Worm (Caenorhabditis elegans) whole organism, L1 larva: Measurements from ENCODE around the gene Y116F11A.1.
A peak's percentile ranks its signal among the peaks of the same experiment; 100 is the strongest.

Source experiments
- C04F5.9 ChIP-seq: sonication (generic microtip); optimal IDR thresholded peaks from 2 replicates; lab custom pipeline; 2016; ENCODE audit warnings: missing genetic modification characterization, missing compliant biosample characterization
- ceh-63 ChIP-seq: fragments of 200-800 bp; sonication (Bioruptor generic); optimal IDR thresholded peaks from 2 replicates; lab custom pipeline; 2018; ENCODE audit warnings: mild to moderate bottlenecking, missing genetic modification characterization, missing compliant biosample characterization
- ceh-82 ChIP-seq, 3 experiments: fragments of 150-350 bp in 1 of 3; sonication (generic microtip) in 2 of 3; optimal IDR thresholded peaks; 2 replicates each; lab custom pipeline; 2014 to 2017; ENCODE audit warnings: missing biosample characterization in 3 of 3, missing genetic modification characterization in 3 of 3
- ceh-90 ChIP-seq: sonication (generic microtip); optimal IDR thresholded peaks from 2 replicates; lab custom pipeline; 2016; ENCODE audit warnings: missing genetic modification characterization, missing compliant biosample characterization
- efl-1 ChIP-seq, 4 experiments: fragments of 150-350 bp; optimal IDR thresholded peaks in 3 of 4; peaks in 1 of 4; 1 replicate in 1 of 4; 2 replicates in 3 of 4; lab custom pipeline; 2014; ENCODE audit warnings: missing biosample characterization in 2 of 4, missing genetic modification characterization in 2 of 4, missing genetic modification reagents in 2 of 4
- efl-3 ChIP-seq: fragments of 200-800 bp; sonication (Bioruptor generic); optimal IDR thresholded peaks from 2 replicates; lab custom pipeline; 2018; ENCODE audit warnings: mild to moderate bottlenecking, missing genetic modification characterization, missing compliant biosample characterization
- egl-13 ChIP-seq: sonication (generic microtip); optimal IDR thresholded peaks from 2 replicates; lab custom pipeline; 2016; ENCODE audit warnings: missing genotype, missing genetic modification reagents, missing genetic modification characterization, missing compliant biosample characterization
- elt-3 ChIP-seq, 6 experiments: fragments of 150-350 bp in 1 of 6; sonication (generic microtip); optimal IDR thresholded peaks; 2 replicates each; lab custom pipeline; 2017 to 2018; ENCODE audit warnings: missing biosample characterization in 6 of 6, missing genetic modification characterization in 6 of 6, inconsistent platforms in 1 of 6
- ets-5 ChIP-seq: fragments of 200-800 bp; sonication (Bioruptor generic); IDR thresholded peaks from 2 replicates; pipeline ENCODE4 v1.3.6; 2022; ENCODE audit warnings: missing genetic modification characterization, missing compliant biosample characterization
- hlh-17 ChIP-seq: fragments of 200-800 bp; sonication (Bioruptor generic); optimal IDR thresholded peaks from 2 replicates; lab custom pipeline; 2018; ENCODE audit warnings: missing genetic modification characterization, mild to moderate bottlenecking, missing compliant biosample characterization, moderate library complexity, borderline replicate concordance
- lin-13 ChIP-seq: fragments of 150-350 bp; optimal IDR thresholded peaks from 2 replicates; lab custom pipeline; 2014; ENCODE audit warnings: missing biosample characterization, missing genetic modification reagents, missing genetic modification characterization
- lin-14 ChIP-seq: fragments of 200-800 bp; sonication (Bioruptor generic); optimal IDR thresholded peaks from 2 replicates; lab custom pipeline; 2018; ENCODE audit warnings: mild to moderate bottlenecking, missing genetic modification characterization, moderate library complexity, missing compliant biosample characterization
- lin-15B ChIP-seq: fragments of 150-350 bp; sonication (generic microtip); optimal IDR thresholded peaks from 3 replicates; lab custom pipeline; 2014; ENCODE audit warnings: missing biosample characterization, missing genetic modification characterization
- lin-35 ChIP-seq, 2 experiments: fragments of 150-350 bp; optimal IDR thresholded peaks; 2 replicates each; lab custom pipeline; 2014; ENCODE audit warnings: missing biosample characterization in 2 of 2, missing genetic modification characterization in 2 of 2, missing genetic modification reagents in 2 of 2
- lin-39 ChIP-seq: fragments of 150-350 bp; optimal IDR thresholded peaks from 2 replicates; lab custom pipeline; 2014; ENCODE audit warnings: missing biosample characterization, missing genetic modification reagents, missing genetic modification characterization
- mep-1 ChIP-seq: fragments of 150-350 bp; optimal IDR thresholded peaks from 2 replicates; lab custom pipeline; 2014; ENCODE audit warnings: missing biosample characterization, missing genetic modification characterization
- nhr-11 ChIP-seq: fragments of 150-350 bp; optimal IDR thresholded peaks from 2 replicates; lab custom pipeline; 2014; ENCODE audit warnings: missing biosample characterization, missing genetic modification characterization
- nhr-19 ChIP-seq: fragments of 200-800 bp; sonication (Bioruptor generic); conservative IDR thresholded peaks from 2 replicates; pipeline ENCODE4 v1.3.6; 2022; ENCODE audit warnings: missing genetic modification characterization, missing compliant biosample characterization
- nhr-20 ChIP-seq: sonication (generic microtip); optimal IDR thresholded peaks from 2 replicates; lab custom pipeline; 2016; ENCODE audit warnings: mild to moderate bottlenecking, missing genetic modification characterization, missing compliant biosample characterization
- nhr-76 ChIP-seq: sonication (generic microtip); optimal IDR thresholded peaks from 2 replicates; lab custom pipeline; 2017; ENCODE audit warnings: missing biosample characterization, missing genetic modification characterization
- nhr-84 ChIP-seq: sonication (generic microtip); optimal IDR thresholded peaks from 2 replicates; lab custom pipeline; 2017; ENCODE audit warnings: missing biosample characterization, missing genetic modification characterization
- nhr-85 ChIP-seq: sonication (generic microtip); peaks from one replicate; lab custom pipeline; 2016; ENCODE audit warnings: missing genetic modification characterization, inconsistent platforms, missing compliant biosample characterization
- pag-3 ChIP-seq: sonication (generic microtip); optimal IDR thresholded peaks from 2 replicates; lab custom pipeline; 2017; ENCODE audit warnings: missing genetic modification characterization, mild to moderate bottlenecking, missing compliant biosample characterization, antibody characterized with exemption, borderline replicate concordance; ENCODE audit not compliant: insufficient read depth
- pax-3 ChIP-seq: fragments of 200-800 bp; sonication (Bioruptor generic); optimal IDR thresholded peaks from 2 replicates; lab custom pipeline; 2018; ENCODE audit warnings: mild to moderate bottlenecking, missing genetic modification characterization, moderate library complexity, missing compliant biosample characterization
- pqm-1 ChIP-seq: sonication (generic microtip); optimal IDR thresholded peaks from 3 replicates; lab custom pipeline; 2017; ENCODE audit warnings: missing biosample characterization, missing genetic modification characterization
- rnt-1 ChIP-seq: sonication (generic microtip); optimal IDR thresholded peaks from 2 replicates; lab custom pipeline; 2016; ENCODE audit warnings: mild to moderate bottlenecking, missing genetic modification characterization, moderate library complexity, missing compliant biosample characterization
- snpc-4 ChIP-seq: fragments of 150-350 bp; optimal IDR thresholded peaks from 2 replicates; lab custom pipeline; 2014; ENCODE audit warnings: missing biosample characterization, missing genetic modification characterization
- snu-23 ChIP-seq: sonication (generic microtip); optimal IDR thresholded peaks from 2 replicates; lab custom pipeline; 2016; ENCODE audit warnings: missing genetic modification characterization, missing compliant biosample characterization
- sox-4 ChIP-seq: sonication (generic microtip); optimal IDR thresholded peaks from 2 replicates; lab custom pipeline; 2016; ENCODE audit warnings: missing genetic modification characterization, missing compliant biosample characterization
- sup-37 ChIP-seq: fragments of 200-800 bp; sonication (Bioruptor generic); optimal IDR thresholded peaks from 2 replicates; lab custom pipeline; 2018; ENCODE audit warnings: mild to moderate bottlenecking, missing genetic modification characterization, missing compliant biosample characterization
- swsn-7 ChIP-seq: sonication (generic microtip); optimal IDR thresholded peaks from 2 replicates; lab custom pipeline; 2016; ENCODE audit warnings: missing genetic modification characterization, missing compliant biosample characterization
- unc-62 ChIP-seq: fragments of 150-350 bp; optimal IDR thresholded peaks from 2 replicates; lab custom pipeline; 2014; ENCODE audit warnings: missing biosample characterization, missing genetic modification reagents, missing genetic modification characterization
- unc-86 ChIP-seq: sonication (generic microtip); optimal IDR thresholded peaks from 2 replicates; lab custom pipeline; 2016; ENCODE audit warnings: missing genetic modification characterization, missing compliant biosample characterization
- zag-1 ChIP-seq: fragments of 150-350 bp; optimal IDR thresholded peaks from 2 replicates; lab custom pipeline; 2014; ENCODE audit warnings: missing biosample characterization, missing genetic modification characterization
- zip-4 ChIP-seq: fragments of 200-800 bp; sonication (Bioruptor generic); optimal IDR thresholded peaks from 2 replicates; lab custom pipeline; 2018; ENCODE audit warnings: mild to moderate bottlenecking, missing genetic modification characterization, moderate library complexity, missing compliant biosample characterization
- ztf-11 ChIP-seq, 2 experiments: sonication (generic microtip); optimal IDR thresholded peaks; 2 replicates each; lab custom pipeline; 2016 to 2017; ENCODE audit warnings: missing genetic modification characterization in 2 of 2, missing biosample characterization in 1 of 2, missing compliant biosample characterization in 1 of 2

Y116F11A.1 gene

ce11 chrV:19760751-19761150 is 30.4 kb downstream of the Y116F11A.1 start, which contains the start of gene M162.5 (continued):
- TF ChIP-seq snu-23 (GFP tag; lab: Kevin White, UChicago), result no peak
- TF ChIP-seq lin-14 (GFP tag; lab: Kevin White, UChicago), result no peak
- TF ChIP-seq, all 84 proteins: peak for 0

ce11 chrV:19767719-19768118 is 37.3 kb downstream of the Y116F11A.1 start:
- TF ChIP-seq efl-1 (optimal IDR thresholded peaks at IDR 0.05; lab: Kevin White, UChicago) (no peak), efl-1 (GFP tag; optimal IDR thresholded peaks at IDR 0.05 in 1 of 2; lab: Kevin White, UChicago) (peak in 1 of 2 experiments; percentile 48), mep-1 (no peak), lin-13 (GFP tag; lab: Kevin White, UChicago) (no peak), pax-3 (no peak), ztf-11 (tag; optimal IDR thresholded peaks at IDR 0.05; lab: Kevin White, UChicago) (no peak), swsn-7 (tag; lab: Kevin White, UChicago) (no peak), unc-86 (tag; lab: Kevin White, UChicago) (no peak)

- TF ChIP-seq C04F5.9 (tag; lab: Kevin White, UChicago) (no peak), lin-39 (no peak), nhr-84 (tag; lab: Kevin White, UChicago) (no peak), ceh-63 (GFP tag; lab: Kevin White, UChicago) (no peak), pag-3 (tag; lab: Kevin White, UChicago) (no peak), sox-4 (no peak), hlh-17 (GFP tag; lab: Kevin White, UChicago) (no peak), rnt-1 (no peak), egl-13 (tag; lab: Kevin White, UChicago) (no peak), unc-62 (GFP tag; lab: Kevin White, UChicago) (no peak), nhr-11 (no peak), snu-23 (GFP tag; lab: Kevin White, UChicago) (no peak), ceh-82 (tag; optimal IDR thresholded peaks at IDR 0.05; lab: Kevin White, UChicago) (no peak), zag-1 (tag; lab: Kevin White, UChicago) (no peak), efl-3 (GFP tag; lab: Kevin White, UChicago) (no peak), lin-15B (tag; lab: Kevin White, UChicago) (no peak), nhr-19 (GFP tag; lab: Robert Waterston, UW) (no peak), nhr-20 (no peak)
- TF ChIP-seq, all 84 proteins: peak for 0
Measured at ce11 chrV:19771660-19772059, 41.3 kb downstream of the Y116F11A.1 start, which contains the start of gene M162.15. TSS of gene M162.15 (minus strand) at chrV:19771760.

- TF ChIP-seq nhr-84 (tag; lab: Kevin White, UChicago) (no peak), ceh-90 (no peak), C04F5.9 (tag; lab: Kevin White, UChicago) (no peak), ets-5 (no peak), lin-35 (GFP tag; optimal IDR thresholded peaks at IDR 0.05; lab: Kevin White, UChicago) (no peak), snpc-4 (no peak), lin-15B (tag; lab: Kevin White, UChicago) (no peak), lin-39 (no peak), pqm-1 (tag; lab: Kevin White, UChicago) (no peak), egl-13 (tag; lab: Kevin White, UChicago) (no peak), zip-4 (no peak), sup-37 (GFP tag; lab: Kevin White, UChicago) (no peak), nhr-85 (no peak), elt-3 (tag; optimal IDR thresholded peaks at IDR 0.05; lab: Kevin White, UChicago) (no peak), nhr-76 (no peak)
- TF ChIP-seq, all 84 proteins: peak for 0
Measured at ce11 chrV:19777227-19777626, 46.8 kb downstream of the Y116F11A.1 start, which contains the start of gene fbxa-118. TSS of gene fbxa-118 (minus strand) at chrV:19777327.
